Fruit fly (Drosophila melanogaster) Kc167 (cell line): Measurements from ENCODE around the gene Acp98AB.

ENCODE experiments used
- Myc ChIP-seq: fragments of >200 bp; optimal IDR thresholded peaks from 2 replicates; lab custom pipeline; 2017; ENCODE audit warnings: missing external identifiers
- Sin3A ChIP-seq: fragments of >200 bp; optimal IDR thresholded peaks from 2 replicates; lab custom pipeline; 2018; ENCODE audit warnings: missing external identifiers
- h ChIP-seq: fragments of >200 bp; optimal IDR thresholded peaks from 3 replicates; lab custom pipeline; 2018; ENCODE audit warnings: missing external identifiers
- insv ChIP-seq: fragments of >200 bp; optimal IDR thresholded peaks from 3 replicates; lab custom pipeline; 2018; ENCODE audit warnings: missing external identifiers
- psq ChIP-seq: fragments of >200 bp; optimal IDR thresholded peaks from 2 replicates; lab custom pipeline; 2017; ENCODE audit warnings: missing external identifiers
- ttk ChIP-seq: sonication (Bioruptor generic); optimal IDR thresholded peaks from 2 replicates; lab custom pipeline; 2017; ENCODE audit warnings: missing external identifiers

Acp98AB gene

dm6 chr3R:27679019-27679418, 15.7 kb upstream of the Acp98AB start, which contains the start of gene CG12883:
Gene CG12883, plus strand, starts transcription at chr3R:27679291.
- TF ChIP-seq h (lab: Kevin White, UChicago) = no peak
- TF ChIP-seq insv (lab: Kevin White, UChicago) = no peak
- no peak for TF ChIP-seq psq
- no peak for TF ChIP-seq Sin3A (lab: Kevin White, UChicago)
- no peak for TF ChIP-seq ttk
- no peak for TF ChIP-seq Myc (lab: Kevin White, UChicago)

dm6 chr3R:27679667-27680066, 15.0 kb upstream of the Acp98AB start:
- TF ChIP-seq Myc (lab: Kevin White, UChicago) = no peak
- no peak for TF ChIP-seq psq
- no peak for TF ChIP-seq Sin3A (lab: Kevin White, UChicago)
- no peak for TF ChIP-seq insv (lab: Kevin White, UChicago)
- TF ChIP-seq h (lab: Kevin White, UChicago) = no peak
- no peak for TF ChIP-seq ttk

- TF ChIP-seq Myc (lab: Kevin White, UChicago) (no peak), insv (lab: Kevin White, UChicago) (no peak), psq (no peak), ttk (no peak), Sin3A (lab: Kevin White, UChicago) (no peak), h (lab: Kevin White, UChicago) (no peak)
Observed at dm6 chr3R:27681799-27682198, 12.9 kb upstream of the Acp98AB start, which contains the start of gene Sce. Gene Sce, minus strand, starts transcription at chr3R:27682029.

- TF ChIP-seq insv (lab: Kevin White, UChicago) (no peak), h (lab: Kevin White, UChicago) (no peak), ttk (no peak), Sin3A (lab: Kevin White, UChicago) (no peak), Myc (lab: Kevin White, UChicago) (no peak), psq (no peak)
Observed at dm6 chr3R:27685074-27685473, 9.6 kb upstream of the Acp98AB start.

- no peak for TF ChIP-seq Myc (lab: Kevin White, UChicago)
- no peak for TF ChIP-seq ttk
- no peak for TF ChIP-seq insv (lab: Kevin White, UChicago)
- TF ChIP-seq psq = no peak
- no peak for TF ChIP-seq Sin3A (lab: Kevin White, UChicago)
- no peak for TF ChIP-seq h (lab: Kevin White, UChicago)
Observed at dm6 chr3R:27685539-27686012, 9.1 kb upstream of the Acp98AB start, which contains the start of gene CG12880. Gene CG12880, plus strand, starts transcription at chr3R:27685962.

dm6 chr3R:27688034-27688433, 6.6 kb upstream of the Acp98AB start, which contains the start of gene CG31055:
Gene CG31055, minus strand, starts transcription at chr3R:27688134.
- TF ChIP-seq ttk = no peak
- no peak for TF ChIP-seq Sin3A (lab: Kevin White, UChicago)
- TF ChIP-seq Myc (lab: Kevin White, UChicago) = no peak
- TF ChIP-seq insv (lab: Kevin White, UChicago) = no peak
- no peak for TF ChIP-seq psq
- TF ChIP-seq h (lab: Kevin White, UChicago) = no peak

- TF ChIP-seq psq = no peak
- TF ChIP-seq h (lab: Kevin White, UChicago) = no peak
- TF ChIP-seq insv (lab: Kevin White, UChicago) = no peak
- no peak for TF ChIP-seq ttk
- no peak for TF ChIP-seq Sin3A (lab: Kevin White, UChicago)
- no peak for TF ChIP-seq Myc (lab: Kevin White, UChicago)
Observed at dm6 chr3R:27692645-27693307, 1.9 kb upstream of the Acp98AB start.

- TF ChIP-seq Myc (lab: Kevin White, UChicago) (no peak), psq (no peak), insv (lab: Kevin White, UChicago) (no peak), h (lab: Kevin White, UChicago) (no peak), ttk (no peak), Sin3A (lab: Kevin White, UChicago) (no peak)
Observed at dm6 chr3R:27694018-27694417, 665 bp upstream of the Acp98AB start, which contains the start of gene CG43319. Gene CG43319, plus strand, starts transcription at chr3R:27694318.

dm6 chr3R:27695019-27695418, 336 bp downstream of the Acp98AB start, which contains the start of gene HSPBAP1:
Gene HSPBAP1, plus strand, starts transcription at chr3R:27695235.
- TF ChIP-seq ttk (no peak), Myc (lab: Kevin White, UChicago) (no peak), h (lab: Kevin White, UChicago) (no peak), insv (lab: Kevin White, UChicago) (no peak), psq (no peak), Sin3A (lab: Kevin White, UChicago) (no peak)

dm6 chr3R:27699540-27700228, 5.0 kb downstream of the Acp98AB start, which contains the start of gene ALiX:
Gene ALiX, minus strand, starts transcription at chr3R:27700110.
- no peak for TF ChIP-seq ttk
- TF ChIP-seq insv (lab: Kevin White, UChicago) = no peak
- TF ChIP-seq h (lab: Kevin White, UChicago) = no peak
- no peak for TF ChIP-seq Sin3A (lab: Kevin White, UChicago)
- no peak for TF ChIP-seq psq
- no peak for TF ChIP-seq Myc (lab: Kevin White, UChicago)

dm6 chr3R:27700229-27700573, 5.5 kb downstream of the Acp98AB start, which contains the start of gene btz:
Gene btz, plus strand, starts transcription at chr3R:27700361.
- TF ChIP-seq Sin3A (lab: Kevin White, UChicago) (no peak), ttk (no peak), Myc (lab: Kevin White, UChicago) (no peak), psq (no peak), h (lab: Kevin White, UChicago) (no peak), insv (lab: Kevin White, UChicago) (no peak)
